Worm (Caenorhabditis elegans) whole organism, L2 larva: ENCODE data around the gene srd-25.

ENCODE experiments used
- C34F6.9 ChIP-seq: fragments of 150-350 bp; optimal IDR thresholded peaks from 2 replicates; lab custom pipeline; 2014; ENCODE audit warnings: missing biosample characterization, missing genetic modification characterization
- ZK546.5 ChIP-seq: sonication (generic microtip); optimal IDR thresholded peaks from 2 replicates; lab custom pipeline; 2017; ENCODE audit warnings: missing biosample characterization, missing genetic modification characterization
- aly-2 ChIP-seq: fragments of 150-350 bp; optimal IDR thresholded peaks from 2 replicates; lab custom pipeline; 2014; ENCODE audit warnings: missing biosample characterization, missing genetic modification characterization
- ceh-82 ChIP-seq: fragments of 150-350 bp; optimal IDR thresholded peaks from 2 replicates; lab custom pipeline; 2014; ENCODE audit warnings: missing biosample characterization, missing genetic modification characterization
- dmd-4 ChIP-seq: sonication (generic microtip); optimal IDR thresholded peaks from 2 replicates; lab custom pipeline; 2017; ENCODE audit warnings: missing biosample characterization, missing genetic modification characterization
- elt-3 ChIP-seq: sonication (generic microtip); optimal IDR thresholded peaks from 2 replicates; lab custom pipeline; 2017; ENCODE audit warnings: missing biosample characterization, missing genetic modification characterization
- fos-1 ChIP-seq: fragments of 150-350 bp; optimal IDR thresholded peaks from 2 replicates; lab custom pipeline; 2014; ENCODE audit warnings: missing biosample characterization, missing genetic modification characterization
- gmeb-1 ChIP-seq: fragments of 150-350 bp; optimal IDR thresholded peaks from 2 replicates; lab custom pipeline; 2014; ENCODE audit warnings: missing biosample characterization, missing genetic modification characterization
- lin-11 ChIP-seq: fragments of 150-350 bp; sonication (generic microtip); optimal IDR thresholded peaks from 2 replicates; lab custom pipeline; 2014; ENCODE audit warnings: missing biosample characterization, missing genetic modification characterization, inconsistent platforms, mixed read lengths
- lin-13 ChIP-seq: fragments of 150-350 bp; optimal IDR thresholded peaks from 2 replicates; lab custom pipeline; 2014; ENCODE audit warnings: missing biosample characterization, missing genetic modification reagents, missing genetic modification characterization
- lin-39 ChIP-seq: fragments of 150-350 bp; optimal IDR thresholded peaks from 2 replicates; lab custom pipeline; 2014; ENCODE audit warnings: missing biosample characterization, missing genetic modification reagents, missing genetic modification characterization
- lsy-2 ChIP-seq, 2 experiments: fragments of 150-350 bp in 1 of 2; sonication (generic microtip) in 1 of 2; optimal IDR thresholded peaks; 2 replicates each; lab custom pipeline; 2014 to 2017; ENCODE audit warnings: missing biosample characterization in 2 of 2, missing genetic modification characterization in 2 of 2
- mbf-1 ChIP-seq: sonication (generic microtip); optimal IDR thresholded peaks from 2 replicates; lab custom pipeline; 2017; ENCODE audit warnings: missing biosample characterization, missing genetic modification characterization
- mdl-1 ChIP-seq, 2 experiments: fragments of 150-350 bp in 1 of 2; sonication (generic microtip) in 1 of 2; optimal IDR thresholded peaks; 2 replicates each; lab custom pipeline; 2017; ENCODE audit warnings: missing biosample characterization in 2 of 2, missing genetic modification characterization in 2 of 2
- nhr-10 ChIP-seq: sonication (generic microtip); optimal IDR thresholded peaks from 2 replicates; lab custom pipeline; 2017; ENCODE audit warnings: missing biosample characterization, missing genetic modification characterization
- nhr-11 ChIP-seq: fragments of 150-350 bp; optimal IDR thresholded peaks from 2 replicates; lab custom pipeline; 2014; ENCODE audit warnings: missing biosample characterization, missing genetic modification characterization
- nhr-12 ChIP-seq: fragments of 150-350 bp; optimal IDR thresholded peaks from 2 replicates; lab custom pipeline; 2014; ENCODE audit warnings: missing biosample characterization, missing genetic modification characterization
- nhr-237 ChIP-seq: fragments of 150-350 bp; optimal IDR thresholded peaks from 2 replicates; lab custom pipeline; 2014; ENCODE audit warnings: missing biosample characterization, missing genetic modification characterization
- nhr-25 ChIP-seq: fragments of 150-350 bp; sonication (generic microtip); optimal IDR thresholded peaks from 3 replicates; lab custom pipeline; 2014; ENCODE audit warnings: missing biosample characterization, missing genetic modification characterization
- nhr-6 ChIP-seq: fragments of 150-350 bp; optimal IDR thresholded peaks from 2 replicates; lab custom pipeline; 2014; ENCODE audit warnings: missing biosample characterization, missing genetic modification characterization
- nhr-77 ChIP-seq: fragments of 150-350 bp; optimal IDR thresholded peaks from 2 replicates; lab custom pipeline; 2014; ENCODE audit warnings: missing biosample characterization, missing genetic modification characterization
- peb-1 ChIP-seq: fragments of 150-350 bp; optimal IDR thresholded peaks from 2 replicates; lab custom pipeline; 2014; ENCODE audit warnings: missing biosample characterization, missing genetic modification characterization
- sem-4 ChIP-seq: fragments of 150-350 bp; optimal IDR thresholded peaks from 2 replicates; lab custom pipeline; 2014; ENCODE audit warnings: missing biosample characterization, missing genetic modification reagents, missing genetic modification characterization
- skn-1 ChIP-seq: sonication (generic microtip); optimal IDR thresholded peaks from 2 replicates; lab custom pipeline; 2017; ENCODE audit warnings: missing biosample characterization, missing genetic modification characterization
- sma-3 ChIP-seq: sonication (generic microtip); optimal IDR thresholded peaks from 2 replicates; lab custom pipeline; 2016; ENCODE audit warnings: missing genetic modification reagents, missing genetic modification characterization, missing compliant biosample characterization
- sma-9 ChIP-seq, 2 experiments: fragments of 150-350 bp in 1 of 2; sonication (generic microtip) in 1 of 2; optimal IDR thresholded peaks; 2 replicates each; lab custom pipeline; 2014 to 2016; ENCODE audit warnings: missing genetic modification characterization in 2 of 2, mild to moderate bottlenecking in 1 of 2, missing biosample characterization in 1 of 2, missing compliant biosample characterization in 1 of 2, missing genetic modification reagents in 1 of 2, moderate library complexity in 1 of 2
- snpc-4 ChIP-seq: fragments of 150-350 bp; optimal IDR thresholded peaks from 2 replicates; lab custom pipeline; 2014; ENCODE audit warnings: missing biosample characterization, missing genetic modification characterization
- unc-39 ChIP-seq: fragments of 150-350 bp; optimal IDR thresholded peaks from 2 replicates; lab custom pipeline; 2014; ENCODE audit warnings: missing biosample characterization, missing genetic modification characterization
- unc-55 ChIP-seq: fragments of 150-350 bp; sonication (generic microtip); optimal IDR thresholded peaks from 3 replicates; lab custom pipeline; 2014; ENCODE audit warnings: missing biosample characterization, missing genetic modification reagents, missing genetic modification characterization
- zag-1 ChIP-seq: fragments of 150-350 bp; optimal IDR thresholded peaks from 2 replicates; lab custom pipeline; 2014; ENCODE audit warnings: missing biosample characterization, missing genetic modification characterization
- ztf-1 ChIP-seq: fragments of 200-800 bp; sonication (Bioruptor generic); conservative IDR thresholded peaks from 2 replicates; pipeline ENCODE4 v1.3.6; 2022; ENCODE audit warnings: missing genetic modification characterization, missing compliant biosample characterization
- ztf-4 ChIP-seq: fragments of 150-350 bp; optimal IDR thresholded peaks from 2 replicates; lab custom pipeline; 2014; ENCODE audit warnings: missing biosample characterization, missing genetic modification characterization

The srd-25 gene

ce11 chrV:7600149-7600548 is 31.7 kb upstream of the srd-25 start, which contains the start of gene C50E3.9:
Gene C50E3.9, minus strand, starts transcription at chrV:7600249.
- no peak for TF ChIP-seq ceh-82
- no peak for TF ChIP-seq nhr-11 (tag; lab: Kevin White, UChicago)
- TF ChIP-seq mbf-1, result no peak
- TF ChIP-seq ztf-1 (GFP tag; lab: Robert Waterston, UW), result no peak
- no peak for TF ChIP-seq nhr-77 (tag; lab: Kevin White, UChicago)
- TF ChIP-seq nhr-6 (tag; lab: Kevin White, UChicago), result no peak
- TF ChIP-seq ZK546.5 (tag; lab: Kevin White, UChicago), result no peak
- no peak for TF ChIP-seq unc-39 (tag; lab: Kevin White, UChicago)
- TF ChIP-seq skn-1 (tag; lab: Kevin White, UChicago), result no peak

DNA sequence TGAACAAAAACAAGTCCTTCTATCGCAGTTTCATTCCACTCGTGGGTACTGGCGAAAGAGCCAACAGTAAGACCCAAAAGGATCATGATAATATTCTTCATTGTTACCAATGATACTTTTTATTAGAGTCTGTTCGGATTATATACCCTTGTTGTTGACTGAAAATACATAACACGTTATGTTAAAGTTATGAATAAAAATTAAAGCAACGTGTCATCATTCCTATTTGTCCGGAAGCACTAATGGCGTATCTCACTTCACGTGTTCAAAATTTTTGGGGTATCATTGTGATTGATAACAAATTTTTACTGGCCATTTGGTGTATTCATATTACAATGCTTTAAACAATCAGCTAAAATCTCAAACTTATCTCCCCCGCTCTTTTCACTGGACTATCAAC is 30.4 kb upstream of the srd-25 start, which contains the start of gene scl-26:
TSS of gene scl-26 (minus strand) at position 101 of the 400 bp plus-strand sequence.
- TF ChIP-seq unc-39 (tag; lab: Kevin White, UChicago), result no peak
- no peak for TF ChIP-seq ztf-1 (GFP tag; lab: Robert Waterston, UW)
- TF ChIP-seq ceh-82, result no peak
- no peak for TF ChIP-seq C34F6.9 (tag; lab: Kevin White, UChicago)
- no peak for TF ChIP-seq sem-4 (tag; lab: Kevin White, UChicago)
- TF ChIP-seq dmd-4, result no peak
- TF ChIP-seq nhr-12 (tag; lab: Kevin White, UChicago), result no peak
- TF ChIP-seq gmeb-1 (tag; lab: Kevin White, UChicago), result no peak
- TF ChIP-seq elt-3 (tag; lab: Kevin White, UChicago), result no peak
- TF ChIP-seq ztf-4, result no peak
- TF ChIP-seq unc-55 (GFP tag; lab: Kevin White, UChicago), result no peak
- no peak for TF ChIP-seq sma-9 (GFP tag; optimal IDR thresholded peaks at IDR 0.05; lab: Kevin White, UChicago)
- no peak for TF ChIP-seq sma-9 (tag; optimal IDR thresholded peaks at IDR 0.05; lab: Kevin White, UChicago)
- TF ChIP-seq, all 48 proteins: peak for 0

DNA sequence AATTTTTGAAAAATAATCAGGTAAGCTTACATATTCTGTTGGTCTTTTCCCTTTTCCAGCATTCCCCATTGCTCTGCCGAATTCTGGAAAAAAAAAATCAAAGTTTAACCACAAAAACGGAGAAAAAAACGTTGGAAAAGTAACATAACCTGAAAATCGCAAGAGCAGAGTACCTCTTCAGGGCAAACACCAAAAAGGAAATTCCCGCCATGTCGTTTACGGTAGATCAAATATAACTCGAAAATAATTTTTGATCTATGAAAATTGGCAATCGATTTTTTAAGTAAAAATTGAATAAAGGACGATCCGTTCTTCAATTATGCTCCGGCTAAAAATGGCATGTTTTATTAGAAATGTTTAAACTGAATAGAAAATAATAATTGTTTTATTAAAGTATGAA is 28.4 kb upstream of the srd-25 start, which contains the start of gene C50E3.11:
TSS of gene C50E3.11 (minus strand) at position 83 of the 400 bp plus-strand sequence.
- TF ChIP-seq peb-1 (tag; lab: Kevin White, UChicago) (no peak), lin-39 (tag; lab: Kevin White, UChicago) (no peak), nhr-6 (tag; lab: Kevin White, UChicago) (no peak), snpc-4 (tag; lab: Kevin White, UChicago) (no peak), ztf-4 (no peak), fos-1 (tag; lab: Kevin White, UChicago) (no peak), gmeb-1 (tag; lab: Kevin White, UChicago) (no peak), lin-11 (tag; lab: Kevin White, UChicago) (no peak), sem-4 (tag; lab: Kevin White, UChicago) (no peak), mdl-1 (tag; optimal IDR thresholded peaks at IDR 0.05; lab: Kevin White, UChicago) (no peak), mbf-1 (no peak), zag-1 (no peak)
- TF ChIP-seq, all 48 proteins: peak for 0

DNA sequence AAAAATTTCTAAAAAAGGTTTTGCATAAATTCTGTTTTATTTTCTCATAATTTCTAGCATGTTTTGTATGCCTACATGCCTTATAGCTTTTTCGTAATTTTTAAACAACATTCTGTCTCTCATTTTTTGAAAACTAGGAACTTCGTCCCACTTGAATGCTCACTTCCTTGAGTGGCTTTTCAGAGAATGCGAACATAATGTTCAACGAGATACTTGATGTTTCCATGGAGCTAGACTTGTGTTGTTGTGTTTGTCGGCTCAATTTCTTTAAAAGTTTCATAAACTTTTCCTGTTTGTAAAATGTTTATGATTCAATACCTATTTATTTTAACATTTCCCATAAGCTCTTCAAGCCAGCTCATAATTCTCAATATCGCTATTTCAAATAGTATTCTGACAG is 27.0 kb upstream of the srd-25 start, which contains the start of gene clec-213:
TSS of gene clec-213 (plus strand) at position 301 of the 400 bp plus-strand sequence.
- TF ChIP-seq nhr-12 (tag; lab: Kevin White, UChicago), result no peak
- TF ChIP-seq sma-3 (GFP tag; lab: Kevin White, UChicago), result no peak
- TF ChIP-seq snpc-4 (tag; lab: Kevin White, UChicago), result no peak
- no peak for TF ChIP-seq aly-2
- no peak for TF ChIP-seq C34F6.9 (tag; lab: Kevin White, UChicago)
- TF ChIP-seq nhr-6 (tag; lab: Kevin White, UChicago), result no peak
- no peak for TF ChIP-seq skn-1 (tag; lab: Kevin White, UChicago)
- no peak for TF ChIP-seq lsy-2 (tag; optimal IDR thresholded peaks at IDR 0.05; lab: Kevin White, UChicago)
- no peak for TF ChIP-seq nhr-25 (tag; lab: Kevin White, UChicago)
- TF ChIP-seq dmd-4, result no peak
- no peak for TF ChIP-seq nhr-10 (tag; lab: Kevin White, UChicago)
- TF ChIP-seq peb-1 (tag; lab: Kevin White, UChicago), result no peak
- TF ChIP-seq, all 48 proteins: peak for 0

DNA sequence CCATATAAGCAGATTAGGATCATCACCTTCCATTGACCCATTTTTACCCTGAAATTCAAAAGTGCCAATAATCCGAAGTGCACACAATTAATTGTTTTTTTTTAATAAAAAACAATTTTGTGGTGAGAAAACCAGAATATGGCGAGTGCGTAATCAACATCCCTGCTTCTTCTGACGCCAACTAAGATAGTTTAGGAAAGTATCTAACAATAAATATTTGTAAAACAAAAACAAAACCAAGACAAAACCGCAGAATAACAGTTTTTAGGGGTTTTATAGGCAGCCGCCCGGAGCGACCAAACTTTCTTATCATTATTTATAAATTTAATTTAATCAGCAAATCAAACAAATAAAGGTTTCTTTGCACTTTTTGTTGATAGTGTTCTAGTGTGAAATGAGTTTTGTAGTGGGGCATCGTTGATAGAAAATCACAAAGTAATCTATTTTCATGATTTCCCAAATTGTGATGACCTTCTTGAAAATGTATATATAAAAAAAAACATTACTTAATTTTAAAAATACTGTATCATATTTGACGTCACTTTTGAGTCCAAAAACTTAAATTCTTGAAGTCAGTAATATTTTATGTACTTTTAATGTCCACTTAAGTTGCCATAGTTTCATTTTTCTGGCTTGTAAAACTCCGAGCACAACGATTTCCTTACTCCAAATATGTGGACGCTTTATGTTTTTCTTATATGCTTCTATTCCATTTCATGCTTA is 22.0 kb upstream of the srd-25 start, which contains the start of the genes folt-3 and clec-214:
TSS of gene folt-3 (minus strand) at position 51 of the 723 bp plus-strand sequence.
TSS of gene clec-214 (plus strand) at position 673 of the 723 bp plus-strand sequence.
- no peak for TF ChIP-seq skn-1 (tag; lab: Kevin White, UChicago)
- no peak for TF ChIP-seq fos-1 (tag; lab: Kevin White, UChicago)
- no peak for TF ChIP-seq lin-13 (GFP tag; lab: Kevin White, UChicago)
- no peak for TF ChIP-seq sma-3 (GFP tag; lab: Kevin White, UChicago)
- no peak for TF ChIP-seq snpc-4 (tag; lab: Kevin White, UChicago)
- TF ChIP-seq nhr-237 (tag; lab: Kevin White, UChicago), result no peak
- TF ChIP-seq nhr-25 (tag; lab: Kevin White, UChicago), result no peak
- TF ChIP-seq unc-55 (GFP tag; lab: Kevin White, UChicago), result no peak
